Fruit fly (Drosophila melanogaster) whole organism, embryonic: ENCODE data around the gene Pino.

Source experiments
- Adf1 ChIP-seq: fragments of 200-800 bp; sonication (Bioruptor generic); IDR thresholded peaks from 2 replicates; pipeline ENCODE4 v1.3.6; 2022; ENCODE audit warnings: missing biosample characterization, missing genetic modification characterization
- Antp ChIP-seq: fragments of 200-800 bp; sonication (Bioruptor generic); optimal IDR thresholded peaks from 3 replicates; lab custom pipeline; 2016; ENCODE audit warnings: missing biosample characterization, missing genetic modification characterization
- Asciz ChIP-seq: fragments of 200-800 bp; sonication (Bioruptor generic); optimal IDR thresholded peaks from 2 replicates; lab custom pipeline; 2017; ENCODE audit warnings: missing biosample characterization, mild to moderate bottlenecking, missing genetic modification characterization, missing genetic modification reagents
- BEAF-32 ChIP-seq: fragments of 200-800 bp; sonication (Bioruptor generic); optimal IDR thresholded peaks from 3 replicates; lab custom pipeline; 2017; ENCODE audit warnings: missing biosample characterization, missing genetic modification characterization, mild to moderate bottlenecking, moderate library complexity, missing genetic modification reagents
- Blimp-1 ChIP-seq: fragments of 200-800 bp; sonication (Bioruptor generic); optimal IDR thresholded peaks from 3 replicates; lab custom pipeline; 2018; ENCODE audit warnings: missing biosample characterization, missing genetic modification characterization, mild to moderate bottlenecking, moderate library complexity, missing genetic modification reagents
- CG10543 ChIP-seq: fragments of 200-800 bp; sonication (Bioruptor generic); optimal IDR thresholded peaks from 3 replicates; lab custom pipeline; 2017; ENCODE audit warnings: missing biosample characterization, mild to moderate bottlenecking, missing genetic modification characterization, moderate library complexity
- CG13424 ChIP-seq: fragments of 200-800 bp; sonication (Bioruptor generic); optimal IDR thresholded peaks from 2 replicates; lab custom pipeline; 2019; ENCODE audit warnings: missing biosample characterization, mild to moderate bottlenecking, missing genetic modification characterization, moderate library complexity
- CG18476 ChIP-seq: fragments of 200-800 bp; sonication (Bioruptor generic); optimal IDR thresholded peaks from 2 replicates; lab custom pipeline; 2016; ENCODE audit warnings: missing biosample characterization, mild to moderate bottlenecking, missing genetic modification characterization
- CG30403 ChIP-seq: fragments of 200-800 bp; sonication (Bioruptor generic); optimal IDR thresholded peaks from 3 replicates; lab custom pipeline; 2016; ENCODE audit warnings: missing biosample characterization, missing genetic modification characterization
- CG32767 ChIP-seq: fragments of 200-800 bp; sonication (Bioruptor generic); IDR thresholded peaks from 2 replicates; pipeline ENCODE4 v1.3.6; 2022; ENCODE audit warnings: missing biosample characterization, missing genetic modification characterization
- CG3281 ChIP-seq: fragments of 200-800 bp; sonication (Bioruptor generic); optimal IDR thresholded peaks from 3 replicates; lab custom pipeline; 2017; ENCODE audit warnings: missing biosample characterization, mild to moderate bottlenecking, missing genetic modification characterization
- CG3995 ChIP-seq: fragments of 200-800 bp; sonication (Bioruptor generic); optimal IDR thresholded peaks from 3 replicates; lab custom pipeline; 2016; ENCODE audit warnings: missing biosample characterization, missing genetic modification characterization
- CG42726 ChIP-seq: fragments of 200-800 bp; sonication (Bioruptor generic); IDR thresholded peaks from 2 replicates; pipeline ENCODE4 v1.3.6; 2022; ENCODE audit warnings: missing biosample characterization, missing genetic modification characterization; ENCODE audit not compliant: partially characterized antibody
- CG4328 ChIP-seq: fragments of 200-800 bp; sonication (Bioruptor generic); optimal IDR thresholded peaks from 3 replicates; lab custom pipeline; 2017; ENCODE audit warnings: missing biosample characterization, missing genetic modification reagents, missing genetic modification characterization
- CG6175 ChIP-seq: fragments of 200-800 bp; sonication (Bioruptor generic); IDR thresholded peaks from 3 replicates; pipeline ENCODE4 v1.3.6; 2022; ENCODE audit warnings: missing biosample characterization, missing genetic modification characterization
- CG7928 ChIP-seq: fragments of 200-800 bp; sonication (Bioruptor generic); optimal IDR thresholded peaks from 2 replicates; lab custom pipeline; 2017; ENCODE audit warnings: missing biosample characterization, mild to moderate bottlenecking, missing genetic modification characterization
- D19A ChIP-seq: fragments of 200-800 bp; optimal IDR thresholded peaks from 3 replicates; lab custom pipeline; 2019; ENCODE audit warnings: missing biosample characterization, mild to moderate bottlenecking, missing genetic modification characterization, moderate library complexity
- Drgx ChIP-seq: fragments of 200-800 bp; sonication (Bioruptor generic); IDR thresholded peaks from 2 replicates; pipeline ENCODE4 v1.3.6; 2022; ENCODE audit warnings: missing biosample characterization, missing genetic modification characterization
- Fer1 ChIP-seq: fragments of 200-800 bp; sonication (Bioruptor generic); optimal IDR thresholded peaks from 2 replicates; lab custom pipeline; 2017; ENCODE audit warnings: missing biosample characterization, mild to moderate bottlenecking, missing genetic modification characterization
- HLHmδ ChIP-seq: fragments of 200-800 bp; sonication (Bioruptor generic); optimal IDR thresholded peaks from 2 replicates; lab custom pipeline; 2018; ENCODE audit warnings: missing biosample characterization, mild to moderate bottlenecking, missing genetic modification characterization, moderate library complexity
- Hmr ChIP-seq: fragments of 200-800 bp; sonication (Bioruptor generic); optimal IDR thresholded peaks from 3 replicates; lab custom pipeline; 2017; ENCODE audit warnings: mild to moderate bottlenecking, missing biosample characterization, missing genetic modification reagents, missing genetic modification characterization
- Max ChIP-seq: fragments of 200-800 bp; sonication (Bioruptor generic); optimal IDR thresholded peaks from 2 replicates; lab custom pipeline; 2016; ENCODE audit warnings: missing biosample characterization, mild to moderate bottlenecking, missing genetic modification characterization
- Med ChIP-seq: fragments of 200-800 bp; sonication (Bioruptor generic); peaks from one replicate; lab custom pipeline; 2016; ENCODE audit warnings: missing biosample characterization, missing genetic modification characterization, mild to moderate bottlenecking, inconsistent platforms, moderate library complexity
- NC2α ChIP-seq: fragments of 200-800 bp; sonication (Bioruptor generic); optimal IDR thresholded peaks from 2 replicates; lab custom pipeline; 2016; ENCODE audit warnings: missing biosample characterization, missing genetic modification characterization
- Pdp1 ChIP-seq, 2 experiments: fragments of 200-800 bp; sonication (Bioruptor generic); optimal IDR thresholded peaks; 3 replicates each; lab custom pipeline; 2016; ENCODE audit warnings: missing biosample characterization in 2 of 2, missing genetic modification characterization in 2 of 2, mild to moderate bottlenecking in 1 of 2, moderate library complexity in 1 of 2
- Stat92E ChIP-seq, 3 experiments: fragments of >200 bp in 2 of 3; fragments of 200-800 bp in 1 of 3; sonication (Bioruptor generic) in 1 of 3; optimal IDR thresholded peaks; 2 replicates each; lab custom pipeline; 2017 to 2019; ENCODE audit warnings: missing biosample characterization in 3 of 3, missing genetic modification characterization in 3 of 3, mild to moderate bottlenecking in 1 of 3, moderate library complexity in 1 of 3
- Taf1 ChIP-seq: fragments of 200-800 bp; sonication (Bioruptor generic); IDR thresholded peaks from 2 replicates; pipeline ENCODE4 v1.3.6; 2022; ENCODE audit warnings: missing biosample characterization, missing genetic modification characterization
- bbx ChIP-seq: fragments of 200-800 bp; sonication (Bioruptor generic); IDR thresholded peaks from 2 replicates; pipeline ENCODE4 v1.3.6; 2022; ENCODE audit warnings: missing biosample characterization, missing genetic modification characterization; ENCODE audit not compliant: partially characterized antibody
- bsh ChIP-seq, 2 experiments: fragments of 200-800 bp; sonication (Bioruptor generic); optimal IDR thresholded peaks; 2 replicates each; lab custom pipeline; 2017 to 2018; ENCODE audit warnings: mild to moderate bottlenecking in 2 of 2, missing biosample characterization in 2 of 2, missing genetic modification characterization in 2 of 2, moderate library complexity in 1 of 2
- ci ChIP-seq: fragments of 200-800 bp; sonication (Bioruptor generic); IDR thresholded peaks from 3 replicates; pipeline ENCODE4 v1.3.6; 2022; ENCODE audit warnings: missing biosample characterization, missing genetic modification characterization
- cwo ChIP-seq: fragments of 200-800 bp; sonication (Bioruptor generic); optimal IDR thresholded peaks from 3 replicates; lab custom pipeline; 2017; ENCODE audit warnings: missing biosample characterization, missing genetic modification characterization, mild to moderate bottlenecking, moderate library complexity, missing genetic modification reagents
- ewg ChIP-seq: fragments of 200-800 bp; sonication (Bioruptor generic); optimal IDR thresholded peaks from 3 replicates; lab custom pipeline; 2017; ENCODE audit warnings: mild to moderate bottlenecking, missing biosample characterization, missing genetic modification reagents, missing genetic modification characterization
- fd3F ChIP-seq: fragments of 200-800 bp; sonication (Bioruptor generic); optimal IDR thresholded peaks from 2 replicates; lab custom pipeline; 2018; ENCODE audit warnings: missing biosample characterization, mild to moderate bottlenecking, missing genetic modification characterization, moderate library complexity
- fu2 ChIP-seq: fragments of 200-800 bp; sonication (Bioruptor generic); optimal IDR thresholded peaks from 2 replicates; lab custom pipeline; 2016; ENCODE audit warnings: missing biosample characterization, missing genetic modification characterization
- gcm ChIP-seq: fragments of 200-800 bp; sonication (Bioruptor generic); optimal IDR thresholded peaks from 2 replicates; lab custom pipeline; 2019; ENCODE audit warnings: missing biosample characterization, mild to moderate bottlenecking, missing genetic modification characterization, moderate library complexity
- kay ChIP-seq: fragments of 200-800 bp; sonication (Bioruptor generic); optimal IDR thresholded peaks from 2 replicates; lab custom pipeline; 2016; ENCODE audit warnings: missing biosample characterization, missing genetic modification characterization
- kni ChIP-seq: fragments of 200-800 bp; sonication (Bioruptor generic); optimal IDR thresholded peaks from 3 replicates; lab custom pipeline; 2017; ENCODE audit warnings: mild to moderate bottlenecking, missing biosample characterization, missing genetic modification reagents, missing genetic modification characterization
- lilli ChIP-seq: fragments of 200-800 bp; sonication (Bioruptor generic); optimal IDR thresholded peaks from 3 replicates; lab custom pipeline; 2016; ENCODE audit warnings: missing biosample characterization, missing genetic modification characterization
- mld ChIP-seq: fragments of 200-800 bp; sonication (Bioruptor generic); IDR thresholded peaks from 3 replicates; pipeline ENCODE4 v1.3.6; 2022; ENCODE audit warnings: missing biosample characterization, missing genetic modification characterization; ENCODE audit not compliant: partially characterized antibody
- nmo ChIP-seq: fragments of 200-800 bp; sonication (Bioruptor generic); optimal IDR thresholded peaks from 2 replicates; lab custom pipeline; 2018; ENCODE audit warnings: missing biosample characterization, mild to moderate bottlenecking, missing genetic modification characterization, moderate library complexity
- onecut ChIP-seq: fragments of 200-800 bp; sonication (Bioruptor generic); IDR thresholded peaks from 2 replicates; pipeline ENCODE4 v1.3.6; 2022; ENCODE audit warnings: missing biosample characterization, missing genetic modification characterization
- phol ChIP-seq: fragments of 200-800 bp; sonication (Bioruptor generic); optimal IDR thresholded peaks from 3 replicates; lab custom pipeline; 2018; ENCODE audit warnings: missing biosample characterization, mild to moderate bottlenecking, missing genetic modification characterization, moderate library complexity
- salm ChIP-seq: fragments of 200-800 bp; sonication (Bioruptor generic); optimal IDR thresholded peaks from 2 replicates; lab custom pipeline; 2018; ENCODE audit warnings: missing biosample characterization, mild to moderate bottlenecking, missing genetic modification characterization
- sens ChIP-seq: fragments of 200-800 bp; sonication (Bioruptor generic); peaks from one replicate; lab custom pipeline; 2016; ENCODE audit warnings: missing biosample characterization, missing genetic modification characterization
- sim ChIP-seq: fragments of 200-800 bp; sonication (Bioruptor generic); IDR thresholded peaks from 2 replicates; pipeline ENCODE4 v1.3.6; 2022; ENCODE audit warnings: missing biosample characterization, missing genetic modification characterization
- sna ChIP-seq: fragments of 200-800 bp; sonication (Bioruptor generic); IDR thresholded peaks from 2 replicates; pipeline ENCODE4 v1.3.6; 2022; ENCODE audit warnings: missing biosample characterization, missing genetic modification characterization; ENCODE audit not compliant: partially characterized antibody
- so ChIP-seq: fragments of 200-800 bp; sonication (Bioruptor generic); IDR thresholded peaks from 3 replicates; pipeline ENCODE4 v1.3.6; 2022; ENCODE audit warnings: missing biosample characterization, missing genetic modification characterization
- tap ChIP-seq: fragments of 200-800 bp; optimal IDR thresholded peaks from 3 replicates; lab custom pipeline; 2019; ENCODE audit warnings: missing biosample characterization, mild to moderate bottlenecking, missing genetic modification characterization, moderate library complexity
- wor ChIP-seq: fragments of 200-800 bp; sonication (Bioruptor generic); IDR thresholded peaks from 2 replicates; pipeline ENCODE4 v1.3.6; 2022; ENCODE audit warnings: missing biosample characterization, missing genetic modification characterization
- zfh1 ChIP-seq: fragments of 200-800 bp; sonication (Bioruptor generic); IDR thresholded peaks from 3 replicates; pipeline ENCODE4 v1.3.6; 2022; ENCODE audit warnings: missing biosample characterization, missing genetic modification characterization

Pino gene

DNA sequence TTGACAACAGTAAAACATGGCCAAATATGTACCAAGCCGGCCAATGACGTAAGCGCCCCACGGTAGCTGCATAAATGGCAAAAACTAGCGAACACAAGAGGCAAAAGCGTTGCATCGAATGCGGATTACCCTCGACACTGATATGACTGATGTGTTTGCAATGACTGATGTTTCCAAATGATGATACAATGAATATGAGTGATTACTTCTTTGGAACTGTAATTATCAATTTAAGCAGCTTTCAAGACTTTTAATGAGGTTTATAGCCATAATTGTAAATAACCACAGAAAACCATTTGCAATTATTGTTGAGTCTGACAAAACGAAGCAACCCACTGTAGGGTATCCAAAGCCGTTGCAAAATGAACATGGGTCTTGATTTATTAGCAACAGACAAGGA is 55.2 kb downstream of the Pino start (continued):
- TF ChIP-seq HLHmδ (GFP tag; lab: Kevin White, UChicago) (no peak), CG13424 (tag; lab: Kevin White, UChicago) (no peak), zfh1 (GFP tag; lab: Robert Waterston, UW) (no peak), Drgx (GFP tag; lab: Robert Waterston, UW) (peak; percentile 47; the same call in 1 of the 2 replicates), CG6175 (GFP tag; lab: Robert Waterston, UW) (no peak), sens (peak; percentile 75), onecut (GFP tag; lab: Robert Waterston, UW) (no peak), Blimp-1 (no peak), phol (tag; lab: Kevin White, UChicago) (no peak), cwo (GFP tag; lab: Kevin White, UChicago) (no peak), lilli (GFP tag; lab: Kevin White, UChicago) (no peak), ewg (GFP tag; lab: Kevin White, UChicago) (no peak), CG32767 (GFP tag; lab: Robert Waterston, UW) (no peak), NC2α (GFP tag; lab: Kevin White, UChicago) (no peak), fd3F (no peak), Taf1 (GFP tag; lab: Robert Waterston, UW) (no peak), wor (GFP tag; lab: Robert Waterston, UW) (no peak), Asciz (no peak), gcm (GFP tag; lab: Kevin White, UChicago) (no peak), bsh (GFP tag; optimal IDR thresholded peaks at IDR 0.05; lab: Kevin White, UChicago) (no peak), D19A (tag; lab: Kevin White, UChicago) (no peak), Med (peak; percentile 65), Pdp1 (GFP tag; optimal IDR thresholded peaks at IDR 0.05; lab: Kevin White, UChicago) (peak in 1 of 2 experiments; percentile 10), sim (no peak), CG42726 (GFP tag; lab: Robert Waterston, UW) (no peak), salm (tag; lab: Kevin White, UChicago) (no peak), CG4328 (GFP tag; lab: Kevin White, UChicago) (no peak), Hmr (GFP tag; lab: Kevin White, UChicago) (no peak), CG18476 (GFP tag; lab: Kevin White, UChicago) (no peak), fu2 (GFP tag; lab: Kevin White, UChicago) (no peak)
- TF ChIP-seq, all 482 proteins: peak for 10

DNA sequence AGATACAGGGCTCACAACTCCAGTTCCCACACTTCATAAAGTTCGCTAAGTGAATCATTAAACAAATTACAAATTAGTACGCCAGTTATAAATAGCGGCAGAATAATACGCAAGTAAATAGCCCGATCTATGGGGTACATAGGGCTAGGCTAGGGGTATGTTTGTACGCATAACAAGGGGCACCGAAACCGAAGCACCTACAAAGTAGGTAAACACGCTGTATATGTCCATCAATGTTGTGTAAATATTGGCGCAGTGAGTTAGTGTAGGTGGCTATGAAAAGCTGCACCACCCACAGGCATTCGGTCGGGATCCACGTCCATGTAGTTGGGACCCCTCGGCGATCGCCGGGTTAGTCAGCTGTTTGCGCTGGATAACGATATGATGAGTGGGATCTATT is 56.6 kb downstream of the Pino start:
- TF ChIP-seq ci (GFP tag; lab: Robert Waterston, UW), result peak; percentile 97
- TF ChIP-seq BEAF-32 (GFP tag; lab: Kevin White, UChicago), result no peak
- no peak for TF ChIP-seq bbx
- TF ChIP-seq Adf1, result peak; percentile 67
- peak; percentile 56 for TF ChIP-seq nmo
- TF ChIP-seq tap, result peak; percentile 89
- TF ChIP-seq Antp (GFP tag; lab: Kevin White, UChicago), result peak; percentile 90
- TF ChIP-seq CG3995 (GFP tag; lab: Kevin White, UChicago), result peak; percentile 58
- peak in 1 of 3 experiments; percentile 58 for TF ChIP-seq Stat92E (GFP tag; optimal IDR thresholded peaks at IDR 0.05; lab: Kevin White, UChicago)
- peak; percentile 95 for TF ChIP-seq CG10543
- peak; percentile 91 for TF ChIP-seq Max (GFP tag; lab: Kevin White, UChicago)
- peak; percentile 93 for TF ChIP-seq so (GFP tag; lab: Robert Waterston, UW)
- TF ChIP-seq CG30403 (GFP tag; lab: Kevin White, UChicago), result peak; percentile 74
- no peak for TF ChIP-seq sna
- peak; percentile 89 for TF ChIP-seq ewg (GFP tag; lab: Kevin White, UChicago)
- TF ChIP-seq kni (GFP tag; lab: Kevin White, UChicago), result peak; percentile 99
- TF ChIP-seq CG3281 (GFP tag; lab: Kevin White, UChicago), result peak; percentile 90
- no peak for TF ChIP-seq mld (GFP tag; lab: Robert Waterston, UW)
- peak; percentile 93 for TF ChIP-seq Fer1
- TF ChIP-seq CG7928, result peak; percentile 74
- peak; percentile 86 for TF ChIP-seq kay (GFP tag; lab: Kevin White, UChicago)
